Worm (Caenorhabditis elegans): ENCODE data around the gene C09G12.5.

C09G12.5 gene

DNA sequence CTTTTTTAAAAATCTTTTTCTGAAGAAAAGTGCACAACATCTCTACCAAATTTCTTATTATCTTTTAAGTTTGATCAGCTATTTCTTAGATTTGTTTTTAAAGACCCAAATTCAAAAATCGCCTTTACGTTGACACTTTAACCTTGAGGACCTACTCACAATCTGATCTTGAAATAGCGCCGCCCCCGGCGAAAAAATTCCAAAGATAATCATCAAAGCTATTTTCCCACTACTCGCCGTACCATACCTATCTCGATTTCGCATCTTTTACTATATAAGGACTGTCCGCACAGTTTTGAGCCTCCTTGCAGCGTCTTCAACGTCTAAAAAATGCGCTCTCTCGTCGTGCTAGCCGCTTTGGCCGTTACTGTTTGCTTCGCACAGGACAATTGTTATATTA is 38.3 kb upstream of the C09G12.5 start, which contains the start of gene grd-10:
TSS of gene grd-10 (plus strand) at position 208 of the 400 bp plus-strand sequence.
- TF ChIP-seq nhr-67 (tag; optimal IDR thresholded peaks at IDR 0.05) (no peak), skn-1 (tag; optimal IDR thresholded peaks at IDR 0.05) (no peak), elt-1 (tag; optimal IDR thresholded peaks at IDR 0.05) (peak; percentile 91), unc-39 (tag; optimal IDR thresholded peaks at IDR 0.05) (no peak), nhr-25 (tag; optimal IDR thresholded peaks at IDR 0.05) (peak; percentile 19)

DNA sequence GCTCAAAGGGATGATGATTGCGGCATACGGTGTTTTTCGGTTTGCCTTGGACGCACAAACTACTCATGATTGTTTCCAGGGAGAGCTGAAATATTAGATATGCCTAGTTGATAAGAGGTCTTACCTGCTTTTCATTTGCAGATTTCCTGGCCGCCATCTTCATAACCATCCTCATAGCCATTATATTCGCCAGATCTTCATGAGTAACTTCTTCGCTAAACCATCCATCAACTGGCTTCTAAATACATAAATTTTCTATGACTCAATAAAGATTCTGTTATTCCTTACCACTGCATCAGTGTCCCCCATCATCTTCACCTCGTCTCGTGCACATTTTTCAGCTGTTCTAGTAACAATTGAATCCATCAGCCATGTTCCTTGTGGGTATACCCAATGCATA is 36.6 kb upstream of the C09G12.5 start:
- TF ChIP-seq egl-5 (tag; optimal IDR thresholded peaks at IDR 0.05), result no peak
- no peak for TF ChIP-seq nhr-43 (tag; optimal IDR thresholded peaks at IDR 0.05; ENCODE audit: poor library complexity, severe bottlenecking)
- no peak for TF ChIP-seq skn-1 (tag; optimal IDR thresholded peaks at IDR 0.05)
- TF ChIP-seq fos-1 (tag; optimal IDR thresholded peaks at IDR 0.05), result no peak
- no peak for TF ChIP-seq lsy-12 (tag; optimal IDR thresholded peaks at IDR 0.05)
- no peak for TF ChIP-seq egl-27 (tag; optimal IDR thresholded peaks at IDR 0.05)
- no peak for TF ChIP-seq ama-1 (optimal IDR thresholded peaks at IDR 0.05)
- TF ChIP-seq eor-1 (tag; optimal IDR thresholded peaks at IDR 0.05), result no peak
- TF ChIP-seq elt-2 (tag; optimal IDR thresholded peaks at IDR 0.05), result no peak
- TF ChIP-seq ceh-28 (tag; optimal IDR thresholded peaks at IDR 0.05), result no peak
- no peak for TF ChIP-seq nhr-25 (tag; optimal IDR thresholded peaks at IDR 0.05)

DNA sequence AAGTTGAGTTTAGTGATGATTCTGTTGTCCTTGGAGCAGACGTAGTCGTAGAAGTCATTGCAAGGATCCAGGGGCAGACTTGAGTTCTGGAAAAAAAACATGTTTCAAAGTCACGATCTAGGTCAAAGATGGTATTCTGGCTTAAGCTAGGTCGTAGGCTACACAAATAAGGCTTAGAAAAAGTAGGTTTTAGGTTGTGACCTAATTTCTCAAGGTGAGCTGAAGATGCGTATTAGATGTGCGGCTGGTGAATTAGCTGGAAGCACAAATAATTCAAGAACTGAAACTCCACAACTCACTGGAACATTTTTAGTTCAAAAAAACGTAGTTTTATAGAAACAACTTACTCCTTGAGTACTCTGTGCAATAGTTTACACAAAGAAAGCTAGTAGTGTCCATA is 35.0 kb upstream of the C09G12.5 start, which contains the start of gene F09D12.2:
TSS of gene F09D12.2 (minus strand) at position 101 of the 400 bp plus-strand sequence.
- TF ChIP-seq ama-1 (optimal IDR thresholded peaks at IDR 0.05) (no peak), ceh-28 (tag; optimal IDR thresholded peaks at IDR 0.05) (no peak), pha-4 (tag; optimal IDR thresholded peaks at IDR 0.05) (no peak), nhr-28 (tag; optimal IDR thresholded peaks at IDR 0.05) (no peak), ztf-11 (tag; optimal IDR thresholded peaks at IDR 0.05) (no peak), fkh-2 (tag; optimal IDR thresholded peaks at IDR 0.05) (no peak), jun-1 (tag; optimal IDR thresholded peaks at IDR 0.05) (no peak), aly-2 (tag; optimal IDR thresholded peaks at IDR 0.05) (no peak)

DNA sequence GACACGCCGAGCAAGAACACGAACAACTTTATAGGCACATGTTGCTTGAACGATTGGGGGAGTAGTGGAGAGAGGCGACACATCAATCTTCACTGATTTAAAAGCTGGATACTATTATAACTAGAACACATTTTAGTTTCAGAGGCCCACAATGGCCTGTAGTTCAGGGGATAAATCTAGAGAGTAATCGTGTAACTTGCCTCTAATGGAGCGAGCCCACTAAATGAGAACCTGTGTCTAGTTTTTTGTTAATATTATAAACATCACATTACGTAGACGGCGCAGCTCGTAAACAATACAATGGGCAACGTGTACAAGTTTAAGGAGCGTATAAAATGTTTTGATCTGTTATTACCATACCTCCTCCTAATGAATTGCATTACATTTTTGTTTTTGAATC is 34.5 kb upstream of the C09G12.5 start, which contains the start of gene F58E2.5:
TSS of gene F58E2.5 (plus strand) at position 301 of the 400 bp plus-strand sequence.
- TF ChIP-seq nhr-28 (tag; optimal IDR thresholded peaks at IDR 0.05) (no peak), ceh-28 (tag; optimal IDR thresholded peaks at IDR 0.05) (no peak), fkh-2 (tag; optimal IDR thresholded peaks at IDR 0.05) (no peak), hmg-11 (tag; optimal IDR thresholded peaks at IDR 0.05) (no peak), skn-1 (tag; optimal IDR thresholded peaks at IDR 0.05) (no peak), unc-62 (GFP tag; optimal IDR thresholded peaks at IDR 0.05) (no peak), ceh-9 (tag; optimal IDR thresholded peaks at IDR 0.05) (no peak), eor-1 (tag; optimal IDR thresholded peaks at IDR 0.05) (no peak), nhr-67 (tag; optimal IDR thresholded peaks at IDR 0.05) (no peak), nhr-23 (tag; optimal IDR thresholded peaks at IDR 0.05) (no peak), egl-5 (tag; optimal IDR thresholded peaks at IDR 0.05) (no peak), lsy-12 (tag; optimal IDR thresholded peaks at IDR 0.05) (no peak), ama-1 (optimal IDR thresholded peaks at IDR 0.05) (no peak), ztf-11 (tag; optimal IDR thresholded peaks at IDR 0.05) (no peak), zag-1 (tag; optimal IDR thresholded peaks at IDR 0.05) (no peak), nhr-237 (tag; optimal IDR thresholded peaks at IDR 0.05) (no peak), mdl-1 (tag; optimal IDR thresholded peaks at IDR 0.05) (no peak)

DNA sequence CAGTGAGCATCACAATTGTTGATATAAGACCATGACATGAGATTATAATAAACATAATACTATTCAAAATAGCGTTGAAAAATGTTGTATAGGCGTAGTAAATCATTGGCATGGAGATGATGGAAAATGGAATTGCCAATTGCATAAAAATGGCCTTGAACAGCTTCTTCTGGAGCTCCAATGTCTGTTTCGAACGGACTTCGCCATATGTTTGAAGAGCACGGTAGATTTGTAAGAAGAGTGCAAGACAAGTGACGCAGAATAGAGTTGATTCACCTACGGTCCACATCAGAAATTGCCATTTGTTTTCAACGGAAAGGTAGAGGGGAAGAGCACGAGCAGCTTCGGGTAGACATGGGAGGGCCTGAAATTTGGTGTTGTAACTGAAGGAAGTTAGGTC is 31.8 kb upstream of the C09G12.5 start:
- TF ChIP-seq tbx-2 (tag; optimal IDR thresholded peaks at IDR 0.05), result no peak
- TF ChIP-seq nhr-76 (tag; optimal IDR thresholded peaks at IDR 0.05), result no peak
- TF ChIP-seq mdl-1 (tag; optimal IDR thresholded peaks at IDR 0.05), result no peak
- TF ChIP-seq ZK546.5 (tag; optimal IDR thresholded peaks at IDR 0.05), result no peak
- TF ChIP-seq lsy-12 (tag; optimal IDR thresholded peaks at IDR 0.05), result no peak
- no peak for TF ChIP-seq mml-1 (tag; optimal IDR thresholded peaks at IDR 0.05)
- no peak for TF ChIP-seq jun-1 (tag; optimal IDR thresholded peaks at IDR 0.05)
- TF ChIP-seq ztf-4 (tag; optimal IDR thresholded peaks at IDR 0.05), result no peak
- no peak for TF ChIP-seq nhr-67 (tag; optimal IDR thresholded peaks at IDR 0.05)
- no peak for TF ChIP-seq snpc-4 (tag; optimal IDR thresholded peaks at IDR 0.05)

DNA sequence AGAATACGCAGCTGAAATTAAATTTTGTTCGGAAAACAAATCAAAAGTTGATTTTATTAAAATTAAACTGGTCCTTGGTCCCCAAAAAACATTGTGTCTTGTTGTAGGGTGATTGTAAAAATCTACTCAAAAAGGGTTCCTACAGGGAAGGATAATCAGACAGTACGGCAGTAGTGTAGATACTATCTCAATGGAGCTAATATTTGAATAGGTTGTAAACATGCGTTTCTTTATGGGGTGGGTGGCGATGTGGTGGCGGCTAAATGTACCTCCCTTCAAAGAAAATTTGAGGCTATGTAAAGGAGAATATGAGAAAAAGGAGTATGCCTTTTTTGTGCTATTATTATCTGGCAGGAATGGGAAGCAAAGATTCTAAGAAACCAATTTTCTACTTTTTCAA is 26.6 kb upstream of the C09G12.5 start:
- no peak for TF ChIP-seq pha-4 (tag; optimal IDR thresholded peaks at IDR 0.05)
- no peak for TF ChIP-seq lin-39 (tag; optimal IDR thresholded peaks at IDR 0.05)

Data from whole organism, L3 larva.